Worm (Caenorhabditis elegans) whole organism, L3 larva: ENCODE measurements around the gene skr-21.

ENCODE experiments used
- R02D3.7 ChIP-seq: fragments of 150-350 bp; optimal IDR thresholded peaks from 2 replicates; lab custom pipeline; 2014; ENCODE audit warnings: missing biosample characterization, missing genetic modification characterization
- ZK546.5 ChIP-seq: sonication (generic microtip); optimal IDR thresholded peaks from 2 replicates; lab custom pipeline; 2017; ENCODE audit warnings: missing biosample characterization, missing genetic modification characterization
- aly-2 ChIP-seq: fragments of 150-350 bp; optimal IDR thresholded peaks from 2 replicates; lab custom pipeline; 2014; ENCODE audit warnings: missing biosample characterization, missing genetic modification characterization
- ama-1 ChIP-seq: fragments of 150-350 bp; optimal IDR thresholded peaks from 2 replicates; lab custom pipeline; 2018
- ceh-16 ChIP-seq: sonication (generic microtip); optimal IDR thresholded peaks from 2 replicates; lab custom pipeline; 2017; ENCODE audit warnings: missing biosample characterization, missing genetic modification characterization
- ceh-28 ChIP-seq: fragments of 150-350 bp; optimal IDR thresholded peaks from 2 replicates; lab custom pipeline; 2014; ENCODE audit warnings: missing biosample characterization, missing genetic modification reagents, missing genetic modification characterization
- ceh-82 ChIP-seq: fragments of 150-350 bp; optimal IDR thresholded peaks from 2 replicates; lab custom pipeline; 2014; ENCODE audit warnings: missing biosample characterization, missing genetic modification characterization
- ceh-9 ChIP-seq: sonication (generic microtip); optimal IDR thresholded peaks from 2 replicates; lab custom pipeline; 2018; ENCODE audit warnings: missing biosample characterization, missing genetic modification characterization
- daf-12 ChIP-seq: fragments of 150-350 bp; optimal IDR thresholded peaks from 2 replicates; lab custom pipeline; 2014; ENCODE audit warnings: missing biosample characterization, missing genetic modification reagents, missing genetic modification characterization
- egl-27 ChIP-seq: sonication (generic microtip); optimal IDR thresholded peaks from 4 replicates; lab custom pipeline; 2017; ENCODE audit warnings: missing biosample characterization, missing genetic modification reagents, missing genetic modification characterization
- egl-5 ChIP-seq: fragments of 150-350 bp; optimal IDR thresholded peaks from 2 replicates; lab custom pipeline; 2017; ENCODE audit warnings: missing biosample characterization, missing genetic modification reagents, missing genetic modification characterization, inconsistent platforms
- elt-1 ChIP-seq: fragments of 150-350 bp; optimal IDR thresholded peaks from 2 replicates; lab custom pipeline; 2014; ENCODE audit warnings: missing biosample characterization, missing genetic modification characterization
- elt-2 ChIP-seq: sonication (generic microtip); optimal IDR thresholded peaks from 2 replicates; lab custom pipeline; 2016; ENCODE audit warnings: missing genetic modification reagents, mild to moderate bottlenecking, missing genetic modification characterization, missing compliant biosample characterization
- elt-3 ChIP-seq, 3 experiments: fragments of 150-350 bp in 1 of 3; sonication (generic microtip) in 2 of 3; optimal IDR thresholded peaks; 2 replicates in 2 of 3; 4 replicates in 1 of 3; lab custom pipeline; 2014 to 2017; ENCODE audit warnings: missing biosample characterization in 3 of 3, missing genetic modification characterization in 3 of 3
- eor-1 ChIP-seq, 2 experiments: fragments of 150-350 bp; optimal IDR thresholded peaks; 2 replicates each; lab custom pipeline; 2014 to 2018; ENCODE audit warnings: missing biosample characterization in 2 of 2, missing genetic modification characterization in 2 of 2
- fkh-10 ChIP-seq: sonication (generic microtip); optimal IDR thresholded peaks from 2 replicates; lab custom pipeline; 2017; ENCODE audit warnings: missing biosample characterization, missing genetic modification reagents, missing genetic modification characterization
- fkh-2 ChIP-seq: fragments of 150-350 bp; optimal IDR thresholded peaks from 2 replicates; lab custom pipeline; 2014; ENCODE audit warnings: missing biosample characterization, missing genetic modification reagents, missing genetic modification characterization
- fos-1 ChIP-seq: fragments of 150-350 bp; optimal IDR thresholded peaks from 2 replicates; lab custom pipeline; 2014; ENCODE audit warnings: missing biosample characterization, missing genetic modification characterization
- hmg-11 ChIP-seq: sonication (generic microtip); optimal IDR thresholded peaks from 2 replicates; lab custom pipeline; 2016; ENCODE audit warnings: missing genetic modification characterization, missing compliant biosample characterization
- jun-1 ChIP-seq: fragments of 150-350 bp; optimal IDR thresholded peaks from 2 replicates; lab custom pipeline; 2014; ENCODE audit warnings: missing biosample characterization, missing genetic modification reagents, missing genetic modification characterization
- lin-15B ChIP-seq: fragments of 150-350 bp; optimal IDR thresholded peaks from 2 replicates; lab custom pipeline; 2014; ENCODE audit warnings: missing biosample characterization, missing genetic modification characterization
- lin-39 ChIP-seq: fragments of 150-350 bp; optimal IDR thresholded peaks from 2 replicates; lab custom pipeline; 2018; ENCODE audit warnings: missing biosample characterization, missing genetic modification reagents, missing genetic modification characterization
- lsy-12 ChIP-seq: sonication (generic microtip); optimal IDR thresholded peaks from 2 replicates; lab custom pipeline; 2016; ENCODE audit warnings: mild to moderate bottlenecking, missing genetic modification characterization, missing compliant biosample characterization
- mdl-1 ChIP-seq: fragments of 150-350 bp; optimal IDR thresholded peaks from 2 replicates; lab custom pipeline; 2014; ENCODE audit warnings: missing biosample characterization, missing genetic modification characterization
- mml-1 ChIP-seq: fragments of 150-350 bp; sonication (generic microtip); optimal IDR thresholded peaks from 3 replicates; lab custom pipeline; 2014; ENCODE audit warnings: missing biosample characterization, missing genetic modification characterization
- nfya-1 ChIP-seq: sonication (generic microtip); optimal IDR thresholded peaks from 2 replicates; lab custom pipeline; 2017; ENCODE audit warnings: missing genetic modification characterization, mild to moderate bottlenecking, missing compliant biosample characterization, antibody characterized with exemption, moderate library complexity; ENCODE audit not compliant: insufficient read depth
- nhr-11 ChIP-seq: fragments of 150-350 bp; optimal IDR thresholded peaks from 2 replicates; lab custom pipeline; 2014; ENCODE audit warnings: missing biosample characterization, missing genetic modification characterization
- nhr-12 ChIP-seq: fragments of 150-350 bp; optimal IDR thresholded peaks from 2 replicates; lab custom pipeline; 2014; ENCODE audit warnings: missing biosample characterization, missing genetic modification characterization
- nhr-23 ChIP-seq: fragments of 150-350 bp; optimal IDR thresholded peaks from 2 replicates; lab custom pipeline; 2014; ENCODE audit warnings: missing biosample characterization, missing genetic modification reagents, missing genetic modification characterization
- nhr-237 ChIP-seq: fragments of 150-350 bp; optimal IDR thresholded peaks from 2 replicates; lab custom pipeline; 2014; ENCODE audit warnings: missing biosample characterization, missing genetic modification characterization
- nhr-25 ChIP-seq: sonication (generic microtip); optimal IDR thresholded peaks from 2 replicates; lab custom pipeline; 2017; ENCODE audit warnings: missing biosample characterization, missing genetic modification characterization
- nhr-28 ChIP-seq: fragments of 150-350 bp; optimal IDR thresholded peaks from 2 replicates; lab custom pipeline; 2014; ENCODE audit warnings: missing biosample characterization, missing genetic modification characterization
- nhr-43 ChIP-seq: sonication (generic microtip); optimal IDR thresholded peaks from 2 replicates; lab custom pipeline; 2016; ENCODE audit warnings: mild to moderate bottlenecking, missing genetic modification characterization, missing compliant biosample characterization; ENCODE audit not compliant: poor library complexity, severe bottlenecking
- nhr-67 ChIP-seq: fragments of 150-350 bp; optimal IDR thresholded peaks from 2 replicates; lab custom pipeline; 2014; ENCODE audit warnings: missing biosample characterization, missing genetic modification characterization
- nhr-76 ChIP-seq: fragments of 150-350 bp; sonication (generic microtip); optimal IDR thresholded peaks from 5 replicates; lab custom pipeline; 2014; ENCODE audit warnings: missing biosample characterization, missing genetic modification characterization
- nhr-77 ChIP-seq: fragments of 150-350 bp; optimal IDR thresholded peaks from 2 replicates; lab custom pipeline; 2014; ENCODE audit warnings: missing biosample characterization, missing genetic modification characterization
- pha-4 ChIP-seq: fragments of 150-350 bp; optimal IDR thresholded peaks from 2 replicates; lab custom pipeline; 2014; ENCODE audit warnings: missing biosample characterization, missing genetic modification reagents, missing genetic modification characterization
- pqm-1 ChIP-seq: fragments of 150-350 bp; optimal IDR thresholded peaks from 2 replicates; lab custom pipeline; 2017; ENCODE audit warnings: missing biosample characterization, missing genetic modification characterization, inconsistent platforms
- sea-2 ChIP-seq: fragments of 150-350 bp; sonication (generic microtip); optimal IDR thresholded peaks from 4 replicates; lab custom pipeline; 2014; ENCODE audit warnings: missing biosample characterization, missing genetic modification reagents, missing genetic modification characterization
- skn-1 ChIP-seq: fragments of 150-350 bp; optimal IDR thresholded peaks from 2 replicates; lab custom pipeline; 2014; ENCODE audit warnings: missing biosample characterization, missing genetic modification characterization
- snpc-4 ChIP-seq: fragments of 150-350 bp; optimal IDR thresholded peaks from 2 replicates; lab custom pipeline; 2014; ENCODE audit warnings: missing biosample characterization, missing genetic modification characterization
- tbx-2 ChIP-seq: sonication (generic microtip); optimal IDR thresholded peaks from 2 replicates; lab custom pipeline; 2016; ENCODE audit warnings: mild to moderate bottlenecking, missing genetic modification characterization, missing compliant biosample characterization
- unc-39 ChIP-seq: sonication (generic microtip); optimal IDR thresholded peaks from 4 replicates; lab custom pipeline; 2017; ENCODE audit warnings: missing biosample characterization, missing genetic modification characterization
- unc-62 ChIP-seq: fragments of 150-350 bp; sonication (generic microtip); optimal IDR thresholded peaks from 4 replicates; lab custom pipeline; 2014; ENCODE audit warnings: missing biosample characterization, missing genetic modification reagents, missing genetic modification characterization
- zag-1 ChIP-seq: fragments of 150-350 bp; optimal IDR thresholded peaks from 2 replicates; lab custom pipeline; 2014; ENCODE audit warnings: missing biosample characterization, missing genetic modification characterization
- ztf-11 ChIP-seq: fragments of 150-350 bp; optimal IDR thresholded peaks from 2 replicates; lab custom pipeline; 2014; ENCODE audit warnings: missing biosample characterization, missing genetic modification characterization
- ztf-4 ChIP-seq: fragments of 150-350 bp; optimal IDR thresholded peaks from 2 replicates; lab custom pipeline; 2014; ENCODE audit warnings: missing biosample characterization, missing genetic modification characterization

Gene skr-21

ce11 chrX:13251354-13251843, 24.9 kb upstream of the skr-21 start (continued):
- TF ChIP-seq nhr-23 (tag; lab: Kevin White, UChicago): peak; percentile 71
- TF ChIP-seq mdl-1: peak; percentile 87
- no peak for TF ChIP-seq eor-1 (tag; optimal IDR thresholded peaks at IDR 0.05; lab: Kevin White, UChicago)
- TF ChIP-seq elt-2 (tag; lab: Kevin White, UChicago): peak; percentile 41
- peak; percentile 12 for TF ChIP-seq jun-1
- TF ChIP-seq ama-1: peak; percentile 54
- no peak for TF ChIP-seq fkh-2 (tag; lab: Kevin White, UChicago)

ce11 chrX:13250163-13250562, 23.7 kb upstream of the skr-21 start:
- TF ChIP-seq fkh-10 (GFP tag; lab: Kevin White, UChicago) (no peak), eor-1 (tag; optimal IDR thresholded peaks at IDR 0.05; lab: Kevin White, UChicago) (no peak), sea-2 (GFP tag; lab: Kevin White, UChicago) (no peak), snpc-4 (tag; lab: Kevin White, UChicago) (peak; percentile 5), ceh-16 (tag; lab: Kevin White, UChicago) (no peak), mdl-1 (peak; percentile 56), ztf-11 (tag; lab: Kevin White, UChicago) (no peak), fkh-2 (tag; lab: Kevin White, UChicago) (no peak), lin-15B (tag; lab: Kevin White, UChicago) (no peak), nhr-28 (tag; lab: Kevin White, UChicago) (no peak), daf-12 (tag; lab: Kevin White, UChicago) (no peak), nhr-11 (tag; lab: Kevin White, UChicago) (no peak), mml-1 (no peak), elt-2 (tag; lab: Kevin White, UChicago) (peak; percentile 79), nhr-43 (peak; percentile 55), aly-2 (no peak), pha-4 (tag; lab: Kevin White, UChicago) (peak; percentile 92), jun-1 (no peak), nhr-237 (tag; lab: Kevin White, UChicago) (no peak), lsy-12 (tag; lab: Kevin White, UChicago) (no peak), zag-1 (tag; lab: Kevin White, UChicago) (no peak), unc-62 (GFP tag; lab: Kevin White, UChicago) (no peak), nhr-77 (no peak), ceh-82 (no peak), ceh-28 (no peak), fos-1 (tag; lab: Kevin White, UChicago) (peak; percentile 36), skn-1 (no peak), ztf-4 (tag; lab: Kevin White, UChicago) (no peak), hmg-11 (tag; lab: Kevin White, UChicago) (no peak), pqm-1 (tag; lab: Kevin White, UChicago) (peak; percentile 80), egl-5 (tag; lab: Kevin White, UChicago) (no peak), ama-1 (no peak), unc-39 (no peak), tbx-2 (tag; lab: Kevin White, UChicago) (no peak), nhr-25 (peak; percentile 82), nhr-12 (no peak), R02D3.7 (tag; lab: Kevin White, UChicago) (no peak), egl-27 (tag; lab: Kevin White, UChicago) (no peak), elt-3 (tag; optimal IDR thresholded peaks at IDR 0.05; lab: Kevin White, UChicago) (no peak), nfya-1 (tag; lab: Kevin White, UChicago) (peak; percentile 34), ZK546.5 (tag; lab: Kevin White, UChicago) (no peak), elt-1 (tag; lab: Kevin White, UChicago) (no peak), lin-39 (tag; lab: Kevin White, UChicago) (no peak), nhr-76 (tag; lab: Kevin White, UChicago) (no peak), ceh-9 (no peak), nhr-23 (tag; lab: Kevin White, UChicago) (peak; percentile 72), nhr-67 (tag; lab: Kevin White, UChicago) (no peak)
